Worm (Caenorhabditis elegans): ENCODE data around the gene W06B4.2.

Gene W06B4.2

DNA sequence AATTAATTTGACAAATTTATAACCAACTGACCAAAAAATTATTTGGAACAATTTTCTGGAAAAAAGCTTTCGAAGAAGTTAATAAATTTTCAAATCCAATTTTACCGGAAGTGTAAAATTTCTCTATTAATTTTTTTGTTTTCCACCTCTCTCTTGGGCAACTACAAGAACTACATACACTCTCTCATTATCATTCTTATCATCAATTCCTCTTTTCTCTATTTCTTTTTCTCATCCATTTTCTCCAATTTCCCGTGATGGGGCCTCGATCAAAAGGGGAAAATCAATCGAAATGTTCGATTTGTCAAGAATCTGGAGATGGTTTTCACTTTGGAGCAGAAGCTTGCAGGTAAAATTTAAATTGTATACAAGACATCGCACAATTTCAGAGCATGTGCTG is 34.8 kb upstream of the W06B4.2 start, which contains the start of gene nhr-109:
TSS of gene nhr-109 (plus strand) at position 222 of the 400 bp plus-strand sequence.
- TF ChIP-seq hmg-20 (GFP tag; IDR thresholded peaks at IDR 0.05) (no peak), Y53F4B.3 (GFP tag; IDR thresholded peaks at IDR 0.05) (no peak), F33H1.4 (GFP tag; IDR thresholded peaks at IDR 0.05) (no peak), egl-44 (GFP tag; IDR thresholded peaks at IDR 0.05) (no peak), nhr-80 (tag; optimal IDR thresholded peaks at IDR 0.05) (peak; percentile 39), lsl-1 (GFP tag; optimal IDR thresholded peaks at IDR 0.05) (no peak), dpff-1 (tag; optimal IDR thresholded peaks at IDR 0.05) (no peak), ceh-91 (GFP tag; IDR thresholded peaks at IDR 0.05) (no peak), repo-1 (tag; optimal IDR thresholded peaks at IDR 0.05) (no peak)

DNA sequence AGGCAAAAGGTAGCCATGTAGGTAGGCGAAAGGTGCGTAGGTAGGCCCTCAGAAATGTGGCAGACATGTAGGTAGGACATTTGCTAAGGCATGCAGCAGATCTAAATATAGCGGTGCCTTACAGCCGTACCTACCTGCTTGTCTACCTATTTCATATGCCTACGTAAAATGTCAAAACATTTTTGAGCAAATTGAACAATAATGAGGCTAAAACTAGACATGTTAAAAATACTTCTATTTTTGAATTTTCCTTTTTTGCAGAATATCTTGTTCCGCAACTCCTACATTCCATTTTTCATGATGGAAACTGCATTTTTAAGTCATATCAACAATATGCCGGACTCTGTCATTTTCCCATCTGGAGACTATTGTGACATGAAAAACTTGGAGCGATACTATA is 33.7 kb upstream of the W06B4.2 start:
- TF ChIP-seq F37B4.10 (GFP tag; IDR thresholded peaks at IDR 0.05) (no peak), madf-6 (GFP tag; IDR thresholded peaks at IDR 0.05) (no peak), snpc-3.4 (tag; optimal IDR thresholded peaks at IDR 0.05) (no peak), tlf-1 (GFP tag; optimal IDR thresholded peaks at IDR 0.05) (no peak), nhr-120 (GFP tag; IDR thresholded peaks at IDR 0.05) (no peak), T07F8.4 (tag; optimal IDR thresholded peaks at IDR 0.05) (no peak), unc-62 (GFP tag; optimal IDR thresholded peaks at IDR 0.05) (no peak), athp-1 (tag; optimal IDR thresholded peaks at IDR 0.05) (no peak), dox-1 (GFP tag; IDR thresholded peaks at IDR 0.05) (no peak), ekl-4 (GFP tag; IDR thresholded peaks at IDR 0.05) (no peak), ccch-3 (GFP tag; optimal IDR thresholded peaks at IDR 0.05) (no peak), ZK185.1 (tag; optimal IDR thresholded peaks at IDR 0.05; ENCODE audit: poor library complexity, severe bottlenecking) (no peak), Y67H2A.10 (GFP tag; conservative IDR thresholded peaks at IDR 0.05) (no peak), C17E4.6 (GFP tag; IDR thresholded peaks at IDR 0.05) (no peak), mes-4 (tag; optimal IDR thresholded peaks at IDR 0.05) (no peak)

DNA sequence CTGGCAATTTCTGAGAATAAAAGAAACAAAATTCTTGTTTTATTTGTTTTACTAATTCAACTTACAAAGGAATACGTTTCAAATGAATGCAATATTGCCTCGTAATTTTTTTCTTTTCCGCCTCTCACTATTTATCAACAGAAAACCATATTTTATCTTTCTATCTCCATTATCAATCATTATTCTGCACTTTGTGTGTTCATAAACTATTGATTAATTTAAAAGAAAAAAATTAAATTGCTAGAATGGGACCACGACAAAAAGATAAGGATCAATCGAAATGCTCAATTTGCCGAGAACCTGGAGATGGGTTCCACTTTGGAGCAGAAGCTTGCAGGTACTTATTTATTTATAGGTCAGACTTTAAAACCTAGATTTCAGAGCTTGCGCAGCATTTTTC is 32.8 kb upstream of the W06B4.2 start, which contains the start of gene nhr-273:
TSS of gene nhr-273 (plus strand) at position 167 of the 400 bp plus-strand sequence.
- TF ChIP-seq chd-7 (tag; optimal IDR thresholded peaks at IDR 0.05) = no peak
- no peak for TF ChIP-seq lsy-27 (tag; optimal IDR thresholded peaks at IDR 0.05; ENCODE audit: borderline replicate concordance, insufficient read depth)
- peak; percentile 9 for TF ChIP-seq lin-40 (tag; optimal IDR thresholded peaks at IDR 0.05)
- no peak for TF ChIP-seq ztf-3 (GFP tag; optimal IDR thresholded peaks at IDR 0.05)

DNA sequence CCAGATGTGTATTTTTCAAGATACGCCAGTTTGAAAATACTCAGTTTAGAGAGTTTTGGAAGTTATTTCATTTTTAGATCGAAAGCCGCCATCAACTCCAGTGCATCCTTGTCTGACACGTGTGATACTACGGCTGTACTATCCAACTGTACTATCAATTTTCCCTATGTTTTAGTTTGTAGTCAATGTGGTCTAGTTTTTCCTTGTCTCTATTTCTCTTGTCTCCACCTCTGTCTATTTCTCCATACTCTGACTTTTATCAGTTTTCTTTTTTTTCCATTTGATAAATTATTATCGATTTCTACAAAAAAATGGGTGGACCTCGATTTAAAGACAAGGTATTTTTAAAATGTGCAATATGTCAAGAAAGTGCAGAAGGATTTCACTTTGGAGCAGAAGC is 29.4 kb upstream of the W06B4.2 start, which contains the start of gene nhr-16:
TSS of gene nhr-16 (plus strand) at position 205 of the 400 bp plus-strand sequence.
- no peak for TF ChIP-seq attf-5 (GFP tag; optimal IDR thresholded peaks at IDR 0.05)
- TF ChIP-seq lsy-27 (tag; optimal IDR thresholded peaks at IDR 0.05; ENCODE audit: borderline replicate concordance, insufficient read depth) = no peak
- no peak for TF ChIP-seq rpc-1 (optimal IDR thresholded peaks at IDR 0.05)
- TF ChIP-seq rpc-1 (tag; optimal IDR thresholded peaks at IDR 0.05) = no peak
- no peak for TF ChIP-seq dpff-1 (tag; optimal IDR thresholded peaks at IDR 0.05)
- no peak for TF ChIP-seq D2030.7 (GFP tag; IDR thresholded peaks at IDR 0.05)
- no peak for TF ChIP-seq ztf-25 (GFP tag; IDR thresholded peaks at IDR 0.05)
- no peak for TF ChIP-seq B0261.1 (tag; optimal IDR thresholded peaks at IDR 0.05)
- no peak for TF ChIP-seq F57A8.1 (GFP tag; optimal IDR thresholded peaks at IDR 0.05)

All from whole organism, young adult.